Worm (Caenorhabditis elegans) whole organism, early embryonic: ENCODE data around the gene K08D8.5.

Source experiments
- ama-1 ChIP-seq: fragments of 150-350 bp; optimal IDR thresholded peaks from 2 replicates; lab custom pipeline; 2014
- hmg-4 ChIP-seq: fragments of 200-800 bp; sonication (Bioruptor generic); optimal IDR thresholded peaks from 2 replicates; lab custom pipeline; 2018; ENCODE audit warnings: mild to moderate bottlenecking, missing genetic modification characterization, missing compliant biosample characterization
- hnd-1 ChIP-seq: sonication (generic microtip); optimal IDR thresholded peaks from 2 replicates; lab custom pipeline; 2016; ENCODE audit warnings: missing genetic modification characterization, missing compliant biosample characterization
- scrt-1 ChIP-seq: fragments of 200-800 bp; sonication (Bioruptor generic); IDR thresholded peaks from 2 replicates; pipeline ENCODE4 v1.3.6; 2022; ENCODE audit warnings: missing genetic modification characterization, missing compliant biosample characterization
- sea-1 ChIP-seq: fragments of 200-800 bp; sonication (Bioruptor generic); conservative IDR thresholded peaks from 2 replicates; pipeline ENCODE4 v1.3.6; 2022; ENCODE audit warnings: missing genetic modification characterization, missing compliant biosample characterization
- tra-4 ChIP-seq: sonication (generic microtip); optimal IDR thresholded peaks from 2 replicates; lab custom pipeline; 2017; ENCODE audit warnings: missing genetic modification characterization, missing compliant biosample characterization

DNA sequence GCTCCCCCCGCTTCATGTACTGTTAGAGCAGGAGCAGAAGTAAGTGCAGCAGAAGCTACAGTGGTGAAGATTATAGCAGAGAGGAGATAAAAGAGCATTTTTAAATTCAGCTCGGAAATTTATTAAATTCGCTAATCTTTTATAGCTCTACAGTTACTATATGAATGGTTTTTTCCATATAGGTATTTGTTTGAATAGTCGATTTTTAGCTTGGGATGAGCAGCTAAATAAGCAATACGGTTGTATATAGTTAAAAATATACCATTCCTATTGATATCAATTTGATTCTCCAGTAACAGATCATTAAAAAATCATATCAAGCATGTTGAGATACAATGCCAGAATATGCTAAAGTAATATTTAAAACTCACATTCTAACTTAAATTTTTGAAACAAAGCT lies 14.7 kb upstream of the K08D8.5 start, which contains the start of gene srlf-5:
- no peak for TF ChIP-seq scrt-1
- no peak for TF ChIP-seq tra-4 (tag; lab: Kevin White, UChicago)
- TF ChIP-seq hmg-4 (GFP tag; lab: Kevin White, UChicago): no peak
- TF ChIP-seq ama-1 (lab: Kevin White, UChicago): no peak
- no peak for TF ChIP-seq hnd-1
- TF ChIP-seq sea-1 (GFP tag; lab: Robert Waterston, UW): no peak
